Worm (Caenorhabditis elegans) whole organism, midembryonic: ENCODE data around the gene str-27.

ENCODE experiments used
- T22C8.4 ChIP-seq: fragments of 200-800 bp; sonication (Bioruptor generic); IDR thresholded peaks from 2 replicates; pipeline ENCODE4 v1.3.6; 2022; ENCODE audit warnings: missing genetic modification characterization, missing compliant biosample characterization
- cog-1 ChIP-seq: sonication (generic microtip); optimal IDR thresholded peaks from 2 replicates; lab custom pipeline; 2016; ENCODE audit warnings: missing genetic modification characterization, missing compliant biosample characterization
- flt-1 ChIP-seq: fragments of 200-800 bp; sonication (Bioruptor generic); IDR thresholded peaks from 2 replicates; pipeline ENCODE4 v1.3.6; 2022; ENCODE audit warnings: missing genetic modification characterization, missing compliant biosample characterization
- ref-1 ChIP-seq: fragments of 200-800 bp; sonication (Bioruptor generic); conservative IDR thresholded peaks from 2 replicates; pipeline ENCODE4 v1.3.6; 2022; ENCODE audit warnings: missing genetic modification reagents, missing genetic modification characterization, missing compliant biosample characterization
- tab-1 ChIP-seq: fragments of 200-800 bp; sonication (Bioruptor generic); IDR thresholded peaks from 2 replicates; pipeline ENCODE4 v1.3.6; 2022; ENCODE audit warnings: missing genetic modification characterization, missing compliant biosample characterization
- ztf-23 ChIP-seq: fragments of 200-800 bp; sonication (Bioruptor generic); IDR thresholded peaks from 2 replicates; pipeline ENCODE4 v1.3.6; 2022; ENCODE audit warnings: missing genetic modification reagents, missing genetic modification characterization, missing compliant biosample characterization
- ztf-29 ChIP-seq: fragments of 200-800 bp; sonication (Bioruptor generic); IDR thresholded peaks from 2 replicates; pipeline ENCODE4 v1.3.6; 2022; ENCODE audit warnings: missing genetic modification reagents, missing genetic modification characterization, missing compliant biosample characterization

ce11 chrV:15733568-15733967 is 2.1 kb downstream of the str-27 start, which contains the start of gene T23D5.3:
- no peak for TF ChIP-seq ztf-29 (GFP tag; lab: Robert Waterston, UW)
- TF ChIP-seq cog-1 = no peak
- no peak for TF ChIP-seq flt-1 (GFP tag; lab: Robert Waterston, UW)
- TF ChIP-seq T22C8.4 (GFP tag; lab: Robert Waterston, UW) = no peak
- no peak for TF ChIP-seq ztf-23 (GFP tag; lab: Robert Waterston, UW)
- TF ChIP-seq tab-1 (GFP tag; lab: Robert Waterston, UW) = no peak
- no peak for TF ChIP-seq ref-1 (GFP tag; lab: Robert Waterston, UW)
